Worm (Caenorhabditis elegans) whole organism, L4 larva: ENCODE measurements around the gene chil-7.

ENCODE experiments used
- aha-1 ChIP-seq: fragments of 150-350 bp; peaks from one replicate; lab custom pipeline; 2014; ENCODE audit warnings: missing biosample characterization, missing genetic modification characterization
- ceh-82 ChIP-seq: sonication (generic microtip); optimal IDR thresholded peaks from 2 replicates; lab custom pipeline; 2017; ENCODE audit warnings: missing biosample characterization, missing genetic modification characterization
- dmd-9 ChIP-seq: fragments of 200-800 bp; sonication (Bioruptor generic); IDR thresholded peaks from 2 replicates; pipeline ENCODE4 v1.3.6; 2022; ENCODE audit warnings: missing genetic modification reagents, missing genetic modification characterization, missing compliant biosample characterization
- mdl-1 ChIP-seq, 2 experiments: fragments of 150-350 bp in 1 of 2; sonication (generic microtip) in 1 of 2; optimal IDR thresholded peaks; 2 replicates each; lab custom pipeline; 2014 to 2017; ENCODE audit warnings: missing biosample characterization in 2 of 2, missing genetic modification characterization in 2 of 2
- mxl-3 ChIP-seq: fragments of 200-800 bp; sonication (Bioruptor generic); optimal IDR thresholded peaks from 2 replicates; lab custom pipeline; 2018; ENCODE audit warnings: mild to moderate bottlenecking, missing genetic modification characterization, missing compliant biosample characterization
- nhr-102 ChIP-seq: sonication (generic microtip); optimal IDR thresholded peaks from 2 replicates; lab custom pipeline; 2016; ENCODE audit warnings: mild to moderate bottlenecking, missing genetic modification characterization, moderate library complexity, missing compliant biosample characterization
- nhr-76 ChIP-seq: fragments of 150-350 bp; optimal IDR thresholded peaks from 2 replicates; lab custom pipeline; 2014; ENCODE audit warnings: missing biosample characterization, missing genetic modification characterization
- zag-1 ChIP-seq: fragments of 150-350 bp; optimal IDR thresholded peaks from 2 replicates; lab custom pipeline; 2014; ENCODE audit warnings: missing biosample characterization, missing genetic modification characterization

- no peak for TF ChIP-seq nhr-102 (tag; lab: Kevin White, UChicago)
- TF ChIP-seq mdl-1 (tag; optimal IDR thresholded peaks at IDR 0.05; lab: Kevin White, UChicago), result no peak
- no peak for TF ChIP-seq ceh-82 (tag; lab: Kevin White, UChicago)
- no peak for TF ChIP-seq nhr-76
- no peak for TF ChIP-seq aha-1 (tag; lab: Kevin White, UChicago)
- no peak for TF ChIP-seq mxl-3 (GFP tag; lab: Kevin White, UChicago)
- no peak for TF ChIP-seq dmd-9 (GFP tag; lab: Robert Waterston, UW)
- TF ChIP-seq zag-1 (tag; lab: Kevin White, UChicago), result no peak
Observed at ce11 chrII:9859575-9859974, 11.4 kb downstream of the chil-7 start, which contains the start of gene chil-5.
